Worm (Caenorhabditis elegans) whole organism, L4/young adult: ENCODE data around the gene lido-5.
A peak's percentile ranks its signal among the peaks of the same experiment; 100 is the strongest.
"Not testable (repeated sequence)": the region's sequence is repeated elsewhere in the genome, so short reads cannot be mapped to it uniquely, and the experiment has no call there.

Experiments used
- W03F9.2 ChIP-seq: fragments of 150-350 bp; optimal IDR thresholded peaks from 2 replicates; lab custom pipeline; 2014; ENCODE audit warnings: missing biosample characterization, missing genetic modification characterization
- dao-5 ChIP-seq: sonication (generic microtip); optimal IDR thresholded peaks from 2 replicates; lab custom pipeline; 2016; ENCODE audit warnings: missing genotype, missing genetic modification characterization, moderate library complexity, missing compliant biosample characterization
- him-1 ChIP-seq: sonication (generic microtip); optimal IDR thresholded peaks from 2 replicates; lab custom pipeline; 2016; ENCODE audit warnings: missing genotype, missing genetic modification reagents, missing genetic modification characterization, missing compliant biosample characterization

lido-5 gene

ce11 chrX:17110555-17110954 is at the start of gene lido-5:
Gene lido-5, minus strand, starts transcription at chrX:17110655.
- no peak for TF ChIP-seq dao-5 (tag; lab: Kevin White, UChicago)
- TF ChIP-seq him-1 (tag; lab: Kevin White, UChicago) = no peak
- no peak for TF ChIP-seq W03F9.2 (tag; lab: Kevin White, UChicago)

ce11 chrX:17157868-17158267 is 47.4 kb upstream of the lido-5 start, which contains the start of gene npr-21:
Gene npr-21, minus strand, starts transcription at chrX:17157968.
- TF ChIP-seq dao-5 (tag; lab: Kevin White, UChicago) (no peak), him-1 (tag; lab: Kevin White, UChicago) (no peak), W03F9.2 (tag; lab: Kevin White, UChicago) (no peak)

ce11 chrX:17157089-17157488 is 46.6 kb upstream of the lido-5 start:
- TF ChIP-seq W03F9.2 (tag; lab: Kevin White, UChicago) (no peak), him-1 (tag; lab: Kevin White, UChicago) (no peak), dao-5 (tag; lab: Kevin White, UChicago) (no peak)

ce11 chrX:17151160-17151711 is 40.8 kb upstream of the lido-5 start, which contains the start of gene mdt-1.2:
Gene mdt-1.2, plus strand, starts transcription at chrX:17151522.
- TF ChIP-seq W03F9.2 (tag; lab: Kevin White, UChicago) (no peak), him-1 (tag; lab: Kevin White, UChicago) (peak; percentile 13), dao-5 (tag; lab: Kevin White, UChicago) (peak; percentile 21)

- TF ChIP-seq W03F9.2 (tag; lab: Kevin White, UChicago) (no peak), him-1 (tag; lab: Kevin White, UChicago) (no peak), dao-5 (tag; lab: Kevin White, UChicago) (no peak)
Measured at ce11 chrX:17149877-17150490, 39.5 kb upstream of the lido-5 start, which contains the start of gene T23C6.4. Gene T23C6.4, minus strand, starts transcription at chrX:17149927.

ce11 chrX:17146545-17146944 is 36.1 kb upstream of the lido-5 start:
- TF ChIP-seq him-1 (tag; lab: Kevin White, UChicago) (no peak), dao-5 (tag; lab: Kevin White, UChicago) (no peak), W03F9.2 (tag; lab: Kevin White, UChicago) (no peak)

- TF ChIP-seq him-1 (tag; lab: Kevin White, UChicago) = no peak
- no peak for TF ChIP-seq W03F9.2 (tag; lab: Kevin White, UChicago)
- no peak for TF ChIP-seq dao-5 (tag; lab: Kevin White, UChicago)
Measured at ce11 chrX:17140447-17140846, 30.0 kb upstream of the lido-5 start.

ce11 chrX:17139204-17139780 is 28.8 kb upstream of the lido-5 start:
- no peak for TF ChIP-seq him-1 (tag; lab: Kevin White, UChicago)
- TF ChIP-seq W03F9.2 (tag; lab: Kevin White, UChicago) = no peak
- TF ChIP-seq dao-5 (tag; lab: Kevin White, UChicago) = no peak

ce11 chrX:17138060-17138557 is 27.7 kb upstream of the lido-5 start, which contains the start of gene cnp-3:
Gene cnp-3, minus strand, starts transcription at chrX:17138110.
- no peak for TF ChIP-seq him-1 (tag; lab: Kevin White, UChicago)
- TF ChIP-seq dao-5 (tag; lab: Kevin White, UChicago) = no peak
- no peak for TF ChIP-seq W03F9.2 (tag; lab: Kevin White, UChicago)

- TF ChIP-seq dao-5 (tag; lab: Kevin White, UChicago) (no peak), him-1 (tag; lab: Kevin White, UChicago) (no peak), W03F9.2 (tag; lab: Kevin White, UChicago) (no peak)
Measured at ce11 chrX:17135704-17136103, 25.2 kb upstream of the lido-5 start.

ce11 chrX:17134427-17134826 is 24.0 kb upstream of the lido-5 start, which contains the start of gene K09E3.7:
Gene K09E3.7, minus strand, starts transcription at chrX:17134527.
- TF ChIP-seq him-1 (tag; lab: Kevin White, UChicago) = no peak

ce11 chrX:17117359-17117758 is 6.9 kb upstream of the lido-5 start, which contains the start of gene K09E3.2:
Gene K09E3.2, plus strand, starts transcription at chrX:17117659.
- TF ChIP-seq dao-5, him-1, W03F9.2 (tag; lab: Kevin White, UChicago): not testable (repeated sequence)

ce11 chrX:17115089-17115488 is 4.6 kb upstream of the lido-5 start, which contains the start of gene lido-6:
Gene lido-6, minus strand, starts transcription at chrX:17115189.
- TF ChIP-seq him-1 (tag; lab: Kevin White, UChicago) (no peak), W03F9.2 (tag; lab: Kevin White, UChicago) (no peak), dao-5 (tag; lab: Kevin White, UChicago) (no peak)
